Fruit fly (Drosophila melanogaster): ENCODE results near the gene Ino80.

- TF ChIP-seq usp (GFP tag; optimal IDR thresholded peaks at IDR 0.05) (no peak), EcR (GFP tag; optimal IDR thresholded peaks at IDR 0.05) (no peak), pan (optimal IDR thresholded peaks at IDR 0.05) (no peak), psq (optimal IDR thresholded peaks at IDR 0.05) (no peak), Dll (optimal IDR thresholded peaks at IDR 0.05) (no peak)
Measured at dm6 chr3R:19393060-19393459, 9.9 kb downstream of the Ino80 start, which contains the start of gene CG3739.

Measured in whole organism.